Fruit fly (Drosophila melanogaster) S2 (cell line): ENCODE measurements around the gene nol.

ENCODE experiments used
- CG8478 ChIP-seq: fragments of >200 bp; optimal IDR thresholded peaks from 2 replicates; lab custom pipeline; 2018
- CTCF ChIP-seq, 2 experiments: fragments of >200 bp; optimal IDR thresholded peaks; 2 replicates each; lab custom pipeline; 2018

Gene nol

DNA sequence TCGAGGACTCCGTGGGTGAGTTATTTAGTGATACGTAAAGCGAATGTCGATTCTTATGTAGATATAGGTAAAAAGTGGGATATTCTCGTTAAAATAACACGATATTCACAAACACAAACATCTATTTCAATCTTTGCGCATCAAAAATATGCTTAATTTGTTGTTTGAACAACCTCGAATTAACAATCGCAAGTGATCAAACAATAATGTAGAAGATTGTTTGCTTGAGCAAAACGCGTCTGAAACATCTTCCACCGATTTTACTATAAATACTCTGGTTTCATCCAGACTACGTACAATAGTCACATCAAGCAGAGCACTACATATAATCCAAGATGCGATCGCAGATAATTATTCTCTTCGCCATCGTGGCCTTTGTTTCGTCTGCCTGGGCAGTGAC lies at the start of gene nol:
Gene nol (plus strand): TSS at position 301 of the 400 bp plus-strand sequence.
- no peak for TF ChIP-seq CTCF (optimal IDR thresholded peaks at IDR 0.05; lab: Kevin White, UChicago)
- no peak for TF ChIP-seq CG8478 (lab: Kevin White, UChicago)

- no peak for TF ChIP-seq CTCF (optimal IDR thresholded peaks at IDR 0.05; lab: Kevin White, UChicago)
- TF ChIP-seq CG8478 (lab: Kevin White, UChicago) = no peak
Observed at dm6 chr3L:11083605-11084004, 47.0 kb upstream of the nol start.

dm6 chr3L:11084557-11085231 lies 45.9 kb upstream of the nol start:
- TF ChIP-seq CTCF (optimal IDR thresholded peaks at IDR 0.05; lab: Kevin White, UChicago) (no peak), CG8478 (lab: Kevin White, UChicago) (no peak)

DNA sequence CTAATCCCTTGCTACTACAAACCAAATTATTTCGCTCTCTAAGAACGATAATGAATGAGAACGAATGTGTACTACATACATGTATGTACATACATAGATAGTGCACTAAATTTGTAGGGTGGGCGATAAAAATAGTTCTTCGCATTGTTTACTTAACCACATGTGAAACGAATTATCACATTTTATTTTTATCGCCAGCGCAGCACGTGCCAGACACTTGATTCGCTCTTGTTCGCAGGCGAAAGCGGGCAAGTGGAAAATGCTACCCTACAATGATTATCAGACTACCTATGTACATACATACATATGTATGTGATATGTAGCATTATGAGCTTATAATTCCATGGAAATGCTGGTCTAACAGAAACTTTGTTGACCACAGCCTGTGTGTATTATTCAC lies 44.8 kb upstream of the nol start:
- TF ChIP-seq CG8478 (lab: Kevin White, UChicago) = no peak
- TF ChIP-seq CTCF (optimal IDR thresholded peaks at IDR 0.05; lab: Kevin White, UChicago) = no peak

dm6 chr3L:11089805-11090440 lies 40.7 kb upstream of the nol start:
- TF ChIP-seq CG8478 (lab: Kevin White, UChicago) = no peak
- no peak for TF ChIP-seq CTCF (optimal IDR thresholded peaks at IDR 0.05; lab: Kevin White, UChicago)

DNA sequence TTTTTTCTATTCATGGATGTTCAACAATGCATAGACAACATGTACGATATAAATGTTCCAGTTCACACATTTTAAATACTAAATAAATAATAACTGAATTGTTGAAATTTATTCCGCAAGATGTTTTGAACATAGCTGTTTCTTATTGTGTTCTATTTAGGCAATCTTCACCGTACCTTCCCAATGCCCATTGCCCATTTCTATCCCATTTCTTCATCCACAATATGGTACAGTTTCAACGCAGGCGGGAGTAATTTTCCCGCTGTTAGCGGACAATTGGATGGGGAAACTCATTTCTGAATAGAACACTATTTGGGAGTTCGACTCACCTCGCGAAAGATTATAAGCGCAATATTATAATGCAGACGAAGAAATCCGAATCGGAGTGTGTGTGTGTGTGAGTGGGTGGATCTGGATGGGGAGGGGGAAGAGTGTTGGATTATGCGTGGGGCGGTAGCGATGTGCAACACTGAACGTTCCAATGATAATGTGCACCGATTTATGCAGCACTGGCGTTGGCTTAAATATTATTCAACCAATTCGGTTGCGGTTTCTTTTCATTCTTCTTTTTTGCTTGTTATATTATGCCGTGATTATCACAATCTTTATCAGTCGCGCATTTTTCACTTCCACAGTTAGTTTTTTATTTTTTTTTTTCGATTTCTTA lies 38.6 kb upstream of the nol start:
- TF ChIP-seq CTCF (optimal IDR thresholded peaks at IDR 0.05; lab: Kevin White, UChicago) (no peak), CG8478 (lab: Kevin White, UChicago) (no peak)

dm6 chr3L:11092610-11092961 lies 38.0 kb upstream of the nol start:
- TF ChIP-seq CTCF (optimal IDR thresholded peaks at IDR 0.05; lab: Kevin White, UChicago) (no peak), CG8478 (lab: Kevin White, UChicago) (no peak)

DNA sequence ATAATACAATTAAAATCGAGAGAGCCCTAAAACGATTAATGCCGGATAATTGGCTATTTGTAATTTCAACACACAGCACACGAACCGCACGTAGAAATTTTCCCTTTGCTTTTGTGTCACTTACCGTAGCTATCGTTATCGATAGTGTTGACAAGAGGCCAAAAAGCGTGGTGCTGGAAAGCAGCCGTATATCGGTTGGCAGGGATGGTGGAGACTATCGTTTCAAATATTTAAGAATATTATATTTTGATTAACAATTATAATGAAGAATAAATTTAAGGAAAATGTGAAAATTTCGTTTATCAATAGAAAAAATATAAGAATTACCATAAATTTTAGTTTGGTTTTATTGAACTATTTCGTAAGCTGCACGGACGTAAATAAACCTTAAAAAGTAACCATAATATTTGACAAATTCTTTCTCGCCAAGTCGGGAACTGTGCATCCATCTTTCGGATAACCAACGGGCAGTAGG lies 37.6 kb upstream of the nol start, which contains the start of gene JIL-1:
Gene JIL-1 (minus strand): TSS at position 148 of the 475 bp plus-strand sequence.
- no peak for TF ChIP-seq CG8478 (lab: Kevin White, UChicago)
- peak in 1 of 2 experiments; percentile 2 for TF ChIP-seq CTCF (optimal IDR thresholded peaks at IDR 0.05; lab: Kevin White, UChicago)

dm6 chr3L:11094279-11094678 lies 36.4 kb upstream of the nol start:
- no peak for TF ChIP-seq CG8478 (lab: Kevin White, UChicago)
- TF ChIP-seq CTCF (optimal IDR thresholded peaks at IDR 0.05; lab: Kevin White, UChicago) = no peak

- TF ChIP-seq CG8478 (lab: Kevin White, UChicago) (no peak), CTCF (optimal IDR thresholded peaks at IDR 0.05; lab: Kevin White, UChicago) (no peak)
Observed at dm6 chr3L:11096195-11096908, 34.3 kb upstream of the nol start, which contains the start of the genes CG46439, Iyd and CG33947. Gene CG46439, minus strand, starts transcription at chr3L:11096245. Gene Iyd, minus strand, starts transcription at chr3L:11096245. Gene CG33947, plus strand, starts transcription at chr3L:11096496.

- TF ChIP-seq CTCF (optimal IDR thresholded peaks at IDR 0.05; lab: Kevin White, UChicago) (no peak), CG8478 (lab: Kevin White, UChicago) (no peak)
Observed at dm6 chr3L:11097982-11098663, 32.5 kb upstream of the nol start, which contains the start of the genes Irbp18 and APP-BP1. Gene Irbp18, minus strand, starts transcription at chr3L:11098186. Gene APP-BP1, plus strand, starts transcription at chr3L:11098412.

DNA sequence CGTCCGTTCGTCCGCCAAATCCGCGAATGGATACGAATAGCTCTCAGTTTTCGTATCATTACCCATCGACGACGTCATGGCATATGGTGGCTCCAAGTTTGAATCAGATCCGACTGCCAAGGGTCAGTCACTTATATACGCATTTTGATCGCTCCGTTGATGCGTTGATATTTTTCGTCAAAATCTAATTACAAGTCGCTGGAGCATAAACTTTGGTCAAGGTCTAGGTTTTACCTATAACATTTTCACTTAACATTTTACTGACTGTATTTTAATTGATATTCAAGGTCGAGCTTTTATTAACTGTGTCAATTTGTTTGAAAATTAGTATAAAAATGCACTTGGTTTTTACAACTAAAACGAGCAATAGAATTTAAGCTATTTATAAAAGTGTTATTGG lies 29.0 kb upstream of the nol start, which contains the start of gene Elo68beta:
Gene Elo68beta (minus strand): TSS at position 101 of the 400 bp plus-strand sequence.
- TF ChIP-seq CTCF (optimal IDR thresholded peaks at IDR 0.05; lab: Kevin White, UChicago) (no peak), CG8478 (lab: Kevin White, UChicago) (no peak)

- TF ChIP-seq CG8478 (lab: Kevin White, UChicago) (no peak), CTCF (optimal IDR thresholded peaks at IDR 0.05; lab: Kevin White, UChicago) (no peak)
Observed at dm6 chr3L:11102930-11103329, 27.7 kb upstream of the nol start, which contains the start of gene Elo68alpha. Gene Elo68alpha, minus strand, starts transcription at chr3L:11103030.
